Worm (Caenorhabditis elegans) whole organism, L1 larva: ENCODE measurements around the gene pelo-1.

ENCODE experiments used
- C04F5.9 ChIP-seq: sonication (generic microtip); optimal IDR thresholded peaks from 2 replicates; lab custom pipeline; 2016; ENCODE audit warnings: missing genetic modification characterization, missing compliant biosample characterization
- C16A3.4 ChIP-seq: fragments of 150-350 bp; optimal IDR thresholded peaks from 2 replicates; lab custom pipeline; 2014; ENCODE audit warnings: missing biosample characterization, missing genetic modification characterization
- C34B4.2 ChIP-seq: sonication (generic microtip); optimal IDR thresholded peaks from 2 replicates; lab custom pipeline; 2017; ENCODE audit warnings: mild to moderate bottlenecking, missing genetic modification characterization, missing compliant biosample characterization
- F16B12.6 ChIP-seq: fragments of 150-350 bp; optimal IDR thresholded peaks from 2 replicates; lab custom pipeline; 2014; ENCODE audit warnings: missing biosample characterization, missing genetic modification characterization
- Y116A8C.19 ChIP-seq: sonication (generic microtip); optimal IDR thresholded peaks from 2 replicates; lab custom pipeline; 2016; ENCODE audit warnings: missing compliant biosample characterization, missing genetic modification characterization, borderline replicate concordance
- alr-1 ChIP-seq: fragments of 200-800 bp; sonication (Bioruptor generic); optimal IDR thresholded peaks from 2 replicates; lab custom pipeline; 2018; ENCODE audit warnings: borderline replicate concordance, mild to moderate bottlenecking, missing genetic modification characterization, missing compliant biosample characterization
- blmp-1 ChIP-seq: fragments of 150-350 bp; optimal IDR thresholded peaks from 2 replicates; lab custom pipeline; 2014; ENCODE audit warnings: missing biosample characterization, missing genetic modification characterization
- ceh-63 ChIP-seq: fragments of 200-800 bp; sonication (Bioruptor generic); optimal IDR thresholded peaks from 2 replicates; lab custom pipeline; 2018; ENCODE audit warnings: mild to moderate bottlenecking, missing genetic modification characterization, missing compliant biosample characterization
- ceh-8 ChIP-seq: fragments of 200-800 bp; sonication (Bioruptor generic); optimal IDR thresholded peaks from 2 replicates; lab custom pipeline; 2018; ENCODE audit warnings: mild to moderate bottlenecking, missing genetic modification characterization, moderate library complexity, missing compliant biosample characterization
- ces-1 ChIP-seq: fragments of 150-350 bp; optimal IDR thresholded peaks from 2 replicates; lab custom pipeline; 2014; ENCODE audit warnings: missing biosample characterization, missing genetic modification reagents, missing genetic modification characterization
- dpl-1 ChIP-seq, 3 experiments: fragments of 150-350 bp in 2 of 3; sonication (generic microtip) in 1 of 3; optimal IDR thresholded peaks; 2 replicates each; lab custom pipeline; 2014 to 2017; ENCODE audit warnings: missing biosample characterization in 3 of 3, missing genetic modification characterization in 3 of 3, missing genetic modification reagents in 3 of 3
- dsc-1 ChIP-seq: sonication (generic microtip); optimal IDR thresholded peaks from 2 replicates; lab custom pipeline; 2016; ENCODE audit warnings: mild to moderate bottlenecking, missing genetic modification characterization, missing compliant biosample characterization
- efl-1 ChIP-seq, 4 experiments: fragments of 150-350 bp; optimal IDR thresholded peaks in 3 of 4; peaks in 1 of 4; 1 replicate in 1 of 4; 2 replicates in 3 of 4; lab custom pipeline; 2014; ENCODE audit warnings: missing biosample characterization in 2 of 4, missing genetic modification characterization in 2 of 4, missing genetic modification reagents in 2 of 4
- efl-3 ChIP-seq: fragments of 200-800 bp; sonication (Bioruptor generic); optimal IDR thresholded peaks from 2 replicates; lab custom pipeline; 2018; ENCODE audit warnings: mild to moderate bottlenecking, missing genetic modification characterization, missing compliant biosample characterization
- egl-13 ChIP-seq: sonication (generic microtip); optimal IDR thresholded peaks from 2 replicates; lab custom pipeline; 2016; ENCODE audit warnings: missing genotype, missing genetic modification reagents, missing genetic modification characterization, missing compliant biosample characterization
- fkh-8 ChIP-seq: sonication (generic microtip); optimal IDR thresholded peaks from 2 replicates; lab custom pipeline; 2016; ENCODE audit warnings: mild to moderate bottlenecking, missing genetic modification characterization, missing compliant biosample characterization
- fos-1 ChIP-seq: fragments of 150-350 bp; optimal IDR thresholded peaks from 2 replicates; lab custom pipeline; 2014; ENCODE audit warnings: missing biosample characterization, missing genetic modification characterization
- grh-1 ChIP-seq: fragments of 200-800 bp; sonication (Bioruptor generic); IDR thresholded peaks from 2 replicates; pipeline ENCODE4 v1.3.6; 2022; ENCODE audit warnings: missing genetic modification reagents, missing genetic modification characterization, missing compliant biosample characterization
- hlh-4 ChIP-seq: sonication (generic microtip); optimal IDR thresholded peaks from 2 replicates; lab custom pipeline; 2016; ENCODE audit warnings: mild to moderate bottlenecking, missing genetic modification characterization, missing compliant biosample characterization
- hpl-2 ChIP-seq: fragments of 150-350 bp; optimal IDR thresholded peaks from 2 replicates; lab custom pipeline; 2014; ENCODE audit warnings: missing biosample characterization, missing genetic modification reagents, missing genetic modification characterization
- irx-1 ChIP-seq: sonication (generic microtip); optimal IDR thresholded peaks from 2 replicates; lab custom pipeline; 2016; ENCODE audit warnings: missing genetic modification characterization, missing compliant biosample characterization
- isw-1 ChIP-seq: fragments of 200-800 bp; sonication (Bioruptor generic); IDR thresholded peaks from 2 replicates; pipeline ENCODE4 v1.3.6; 2022; ENCODE audit warnings: missing genetic modification characterization, missing compliant biosample characterization
- jun-1 ChIP-seq: fragments of 150-350 bp; optimal IDR thresholded peaks from 2 replicates; lab custom pipeline; 2014; ENCODE audit warnings: missing biosample characterization, missing genetic modification reagents, missing genetic modification characterization
- mab-9 ChIP-seq: fragments of 200-800 bp; sonication (Bioruptor generic); IDR thresholded peaks from 2 replicates; pipeline ENCODE4 v1.3.6; 2022; ENCODE audit warnings: missing genetic modification reagents, missing genetic modification characterization, missing compliant biosample characterization
- mdl-1 ChIP-seq, 2 experiments: fragments of 150-350 bp; optimal IDR thresholded peaks; 2 replicates each; lab custom pipeline; 2014 to 2017; ENCODE audit warnings: missing biosample characterization in 2 of 2, missing genetic modification characterization in 2 of 2, inconsistent platforms in 1 of 2
- mef-2 ChIP-seq: fragments of 150-350 bp; optimal IDR thresholded peaks from 2 replicates; lab custom pipeline; 2014; ENCODE audit warnings: missing biosample characterization, missing genetic modification characterization
- mep-1 ChIP-seq: fragments of 150-350 bp; optimal IDR thresholded peaks from 2 replicates; lab custom pipeline; 2014; ENCODE audit warnings: missing biosample characterization, missing genetic modification characterization
- nhr-11 ChIP-seq: fragments of 150-350 bp; optimal IDR thresholded peaks from 2 replicates; lab custom pipeline; 2014; ENCODE audit warnings: missing biosample characterization, missing genetic modification characterization
- nhr-20 ChIP-seq: sonication (generic microtip); optimal IDR thresholded peaks from 2 replicates; lab custom pipeline; 2016; ENCODE audit warnings: mild to moderate bottlenecking, missing genetic modification characterization, missing compliant biosample characterization
- nhr-237 ChIP-seq: fragments of 150-350 bp; optimal IDR thresholded peaks from 2 replicates; lab custom pipeline; 2014; ENCODE audit warnings: missing biosample characterization, missing genetic modification characterization
- nhr-76 ChIP-seq: sonication (generic microtip); optimal IDR thresholded peaks from 2 replicates; lab custom pipeline; 2017; ENCODE audit warnings: missing biosample characterization, missing genetic modification characterization
- nhr-77 ChIP-seq: fragments of 150-350 bp; optimal IDR thresholded peaks from 2 replicates; lab custom pipeline; 2014; ENCODE audit warnings: missing biosample characterization, missing genetic modification characterization
- nhr-84 ChIP-seq: sonication (generic microtip); optimal IDR thresholded peaks from 2 replicates; lab custom pipeline; 2017; ENCODE audit warnings: missing biosample characterization, missing genetic modification characterization
- nhr-85 ChIP-seq: sonication (generic microtip); peaks from one replicate; lab custom pipeline; 2016; ENCODE audit warnings: missing genetic modification characterization, inconsistent platforms, missing compliant biosample characterization
- nhr-90 ChIP-seq: sonication (generic microtip); optimal IDR thresholded peaks from 2 replicates; lab custom pipeline; 2016; ENCODE audit warnings: mild to moderate bottlenecking, missing genetic modification characterization, missing compliant biosample characterization; ENCODE audit not compliant: poor library complexity
- pag-3 ChIP-seq: sonication (generic microtip); optimal IDR thresholded peaks from 2 replicates; lab custom pipeline; 2017; ENCODE audit warnings: missing genetic modification characterization, mild to moderate bottlenecking, missing compliant biosample characterization, antibody characterized with exemption, borderline replicate concordance; ENCODE audit not compliant: insufficient read depth
- pqm-1 ChIP-seq: sonication (generic microtip); optimal IDR thresholded peaks from 3 replicates; lab custom pipeline; 2017; ENCODE audit warnings: missing biosample characterization, missing genetic modification characterization
- snu-23 ChIP-seq: sonication (generic microtip); optimal IDR thresholded peaks from 2 replicates; lab custom pipeline; 2016; ENCODE audit warnings: missing genetic modification characterization, missing compliant biosample characterization
- sox-4 ChIP-seq: sonication (generic microtip); optimal IDR thresholded peaks from 2 replicates; lab custom pipeline; 2016; ENCODE audit warnings: missing genetic modification characterization, missing compliant biosample characterization
- sptf-1 ChIP-seq: fragments of 150-350 bp; optimal IDR thresholded peaks from 2 replicates; lab custom pipeline; 2014; ENCODE audit warnings: missing biosample characterization, missing genetic modification characterization
- sup-37 ChIP-seq: fragments of 200-800 bp; sonication (Bioruptor generic); optimal IDR thresholded peaks from 2 replicates; lab custom pipeline; 2018; ENCODE audit warnings: mild to moderate bottlenecking, missing genetic modification characterization, missing compliant biosample characterization
- swsn-7 ChIP-seq: sonication (generic microtip); optimal IDR thresholded peaks from 2 replicates; lab custom pipeline; 2016; ENCODE audit warnings: missing genetic modification characterization, missing compliant biosample characterization
- tbx-2 ChIP-seq: sonication (generic microtip); optimal IDR thresholded peaks from 2 replicates; lab custom pipeline; 2016; ENCODE audit warnings: missing genetic modification characterization, missing compliant biosample characterization
- tlp-1 ChIP-seq: fragments of 150-350 bp; optimal IDR thresholded peaks from 2 replicates; lab custom pipeline; 2014; ENCODE audit warnings: missing biosample characterization, missing genetic modification characterization
- unc-130 ChIP-seq: fragments of 150-350 bp; optimal IDR thresholded peaks from 2 replicates; lab custom pipeline; 2017; ENCODE audit warnings: missing biosample characterization, missing genetic modification characterization, inconsistent platforms
- xbp-1 ChIP-seq: sonication (generic microtip); optimal IDR thresholded peaks from 2 replicates; lab custom pipeline; 2016; ENCODE audit warnings: missing genetic modification characterization, missing compliant biosample characterization
- zip-4 ChIP-seq: fragments of 200-800 bp; sonication (Bioruptor generic); optimal IDR thresholded peaks from 2 replicates; lab custom pipeline; 2018; ENCODE audit warnings: mild to moderate bottlenecking, missing genetic modification characterization, moderate library complexity, missing compliant biosample characterization
- ztf-4 ChIP-seq: fragments of 150-350 bp; optimal IDR thresholded peaks from 2 replicates; lab custom pipeline; 2014; ENCODE audit warnings: missing biosample characterization, missing genetic modification characterization

The pelo-1 gene

ce11 chrIII:4204964-4205363, 942 bp upstream of the pelo-1 start:
- TF ChIP-seq isw-1 (no peak), egl-13 (tag; lab: Kevin White, UChicago) (no peak), nhr-77 (no peak), efl-1 (optimal IDR thresholded peaks at IDR 0.05; lab: Kevin White, UChicago) (no peak), efl-1 (GFP tag; optimal IDR thresholded peaks at IDR 0.05 in 1 of 2; lab: Kevin White, UChicago) (no peak), dsc-1 (no peak), F16B12.6 (no peak), C34B4.2 (tag; lab: Kevin White, UChicago) (no peak), ztf-4 (tag; lab: Kevin White, UChicago) (no peak), sox-4 (tag; lab: Kevin White, UChicago) (no peak), nhr-84 (no peak), Y116A8C.19 (tag; lab: Kevin White, UChicago) (no peak)

DNA sequence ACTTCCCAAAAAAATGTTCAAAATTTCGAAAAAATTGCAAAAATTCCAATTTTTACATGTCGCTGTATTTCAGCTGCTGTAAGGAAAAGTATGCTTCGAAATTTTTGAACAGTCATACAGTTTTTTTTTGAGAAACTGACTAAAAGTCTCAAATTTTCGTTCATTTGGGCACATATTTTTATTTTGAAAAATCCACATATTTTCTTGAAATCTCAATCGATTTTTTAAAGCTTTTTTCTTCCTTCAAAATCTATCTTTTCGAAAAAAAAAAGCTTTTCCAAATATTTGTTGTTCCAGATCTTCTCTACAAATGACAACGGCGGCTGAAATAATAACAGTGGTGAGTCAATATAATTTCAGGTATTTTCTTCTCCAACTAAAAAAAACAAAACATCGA, 7.0 kb downstream of the pelo-1 start, which contains the start of gene asd-1:
asd-1 (plus strand) TSS at position 298 of the 397 bp plus-strand sequence.
- no peak for TF ChIP-seq zip-4 (GFP tag; lab: Kevin White, UChicago)
- TF ChIP-seq nhr-20 (tag; lab: Kevin White, UChicago): no peak
- no peak for TF ChIP-seq fos-1
- no peak for TF ChIP-seq nhr-77
- no peak for TF ChIP-seq ces-1 (GFP tag; lab: Kevin White, UChicago)
- no peak for TF ChIP-seq ceh-8
- no peak for TF ChIP-seq sox-4 (tag; lab: Kevin White, UChicago)
- TF ChIP-seq tlp-1 (tag; lab: Kevin White, UChicago): no peak
- TF ChIP-seq C16A3.4 (tag; lab: Kevin White, UChicago): no peak
- TF ChIP-seq C04F5.9 (tag; lab: Kevin White, UChicago): no peak
- TF ChIP-seq dpl-1 (GFP tag; optimal IDR thresholded peaks at IDR 0.05; lab: Kevin White, UChicago): no peak
- TF ChIP-seq nhr-237 (tag; lab: Kevin White, UChicago): no peak
- TF ChIP-seq mab-9: no peak
- TF ChIP-seq jun-1 (tag; lab: Kevin White, UChicago): no peak
- TF ChIP-seq nhr-84: no peak
- no peak for TF ChIP-seq snu-23
- TF ChIP-seq alr-1: no peak
- TF ChIP-seq pag-3 (tag; lab: Kevin White, UChicago): no peak
- no peak for TF ChIP-seq nhr-11 (tag; lab: Kevin White, UChicago)
- no peak for TF ChIP-seq grh-1

ce11 chrIII:4196301-4196987, 7.6 kb downstream of the pelo-1 start:
- peak; percentile 69 for TF ChIP-seq isw-1
- TF ChIP-seq mdl-1 (tag; optimal IDR thresholded peaks at IDR 0.05; lab: Kevin White, UChicago): peak; percentile 63 to 90
- TF ChIP-seq unc-130 (tag; lab: Kevin White, UChicago): no peak
- TF ChIP-seq F16B12.6: peak; percentile 40
- TF ChIP-seq hlh-4 (tag; lab: Kevin White, UChicago): no peak
- no peak for TF ChIP-seq xbp-1
- no peak for TF ChIP-seq nhr-237 (tag; lab: Kevin White, UChicago)
- TF ChIP-seq efl-3 (GFP tag; lab: Kevin White, UChicago): no peak
- TF ChIP-seq pqm-1: no peak
- no peak for TF ChIP-seq ceh-63 (GFP tag; lab: Kevin White, UChicago)
- no peak for TF ChIP-seq mef-2 (tag; lab: Kevin White, UChicago)
- TF ChIP-seq fkh-8: peak; percentile 85
- no peak for TF ChIP-seq sup-37 (GFP tag; lab: Kevin White, UChicago)
- peak; percentile 71 for TF ChIP-seq irx-1 (tag; lab: Kevin White, UChicago)
- TF ChIP-seq swsn-7 (tag; lab: Kevin White, UChicago): peak; percentile 55
- peak; percentile 65 for TF ChIP-seq tbx-2 (tag; lab: Kevin White, UChicago)
- no peak for TF ChIP-seq hpl-2 (GFP tag; lab: Kevin White, UChicago)
- peak; percentile 19 for TF ChIP-seq nhr-90 (tag; lab: Kevin White, UChicago)
- TF ChIP-seq Y116A8C.19 (tag; lab: Kevin White, UChicago): no peak
- no peak for TF ChIP-seq nhr-11 (tag; lab: Kevin White, UChicago)
- TF ChIP-seq nhr-76 (tag; lab: Kevin White, UChicago): no peak
- no peak for TF ChIP-seq mab-9
- no peak for TF ChIP-seq jun-1 (tag; lab: Kevin White, UChicago)
- no peak for TF ChIP-seq ceh-8
- TF ChIP-seq nhr-85 (tag; lab: Kevin White, UChicago): peak; percentile 76
- peak; percentile 67 to 74 for TF ChIP-seq efl-1 (optimal IDR thresholded peaks at IDR 0.05; lab: Kevin White, UChicago)
- TF ChIP-seq efl-1 (GFP tag; optimal IDR thresholded peaks at IDR 0.05 in 1 of 2; lab: Kevin White, UChicago): peak; percentile 56 to 94
- peak; percentile 15 for TF ChIP-seq sox-4 (tag; lab: Kevin White, UChicago)
- no peak for TF ChIP-seq blmp-1
- TF ChIP-seq sptf-1 (tag; lab: Kevin White, UChicago): no peak
- peak; percentile 56 for TF ChIP-seq mep-1
